Fruit fly (Drosophila melanogaster) whole organism, embryonic: ENCODE measurements around the gene Irbp.
A peak's percentile ranks its signal among the peaks of the same experiment; 100 is the strongest.

ENCODE experiments used
- BEAF-32 ChIP-seq: fragments of 200-800 bp; sonication (Bioruptor generic); optimal IDR thresholded peaks from 3 replicates; lab custom pipeline; 2017; ENCODE audit warnings: missing biosample characterization, missing genetic modification characterization, mild to moderate bottlenecking, moderate library complexity, missing genetic modification reagents
- Bteb2 ChIP-seq: fragments of 200-800 bp; sonication (Bioruptor generic); optimal IDR thresholded peaks from 2 replicates; lab custom pipeline; 2016; ENCODE audit warnings: missing biosample characterization, missing genetic modification characterization
- CG12659 ChIP-seq: fragments of 200-800 bp; sonication (Bioruptor generic); optimal IDR thresholded peaks from 3 replicates; lab custom pipeline; 2017; ENCODE audit warnings: mild to moderate bottlenecking, missing biosample characterization, missing genetic modification reagents, missing genetic modification characterization
- CG15514 ChIP-seq: fragments of 200-800 bp; sonication (Bioruptor generic); optimal IDR thresholded peaks from 3 replicates; lab custom pipeline; 2017; ENCODE audit warnings: missing biosample characterization, missing genetic modification characterization, mild to moderate bottlenecking, moderate library complexity, missing genetic modification reagents
- CG17912 ChIP-seq: fragments of 200-800 bp; sonication (Bioruptor generic); optimal IDR thresholded peaks from 2 replicates; lab custom pipeline; 2018; ENCODE audit warnings: missing biosample characterization, mild to moderate bottlenecking, missing genetic modification characterization
- CG2120 ChIP-seq: fragments of 200-800 bp; sonication (Bioruptor generic); optimal IDR thresholded peaks from 3 replicates; lab custom pipeline; 2016; ENCODE audit warnings: missing biosample characterization, missing genetic modification characterization
- CG30020 ChIP-seq: fragments of 200-800 bp; optimal IDR thresholded peaks from 2 replicates; lab custom pipeline; 2019; ENCODE audit warnings: missing biosample characterization, mild to moderate bottlenecking, missing genetic modification characterization, moderate library complexity
- CG3281 ChIP-seq: fragments of 200-800 bp; sonication (Bioruptor generic); optimal IDR thresholded peaks from 3 replicates; lab custom pipeline; 2017; ENCODE audit warnings: missing biosample characterization, mild to moderate bottlenecking, missing genetic modification characterization
- CG34376 ChIP-seq: fragments of 200-800 bp; sonication (Bioruptor generic); optimal IDR thresholded peaks from 2 replicates; lab custom pipeline; 2018; ENCODE audit warnings: missing biosample characterization, mild to moderate bottlenecking, missing genetic modification characterization
- CG4854 ChIP-seq: fragments of 200-800 bp; sonication (Bioruptor generic); optimal IDR thresholded peaks from 2 replicates; lab custom pipeline; 2016; ENCODE audit warnings: missing biosample characterization, missing genetic modification characterization, inconsistent platforms
- CG6254 ChIP-seq: fragments of 200-800 bp; sonication (Bioruptor generic); optimal IDR thresholded peaks from 3 replicates; lab custom pipeline; 2017; ENCODE audit warnings: mild to moderate bottlenecking, missing biosample characterization, missing genetic modification reagents, missing genetic modification characterization
- CG6683 ChIP-seq: fragments of 200-800 bp; sonication (Bioruptor generic); optimal IDR thresholded peaks from 2 replicates; lab custom pipeline; 2017; ENCODE audit warnings: missing biosample characterization, mild to moderate bottlenecking, missing genetic modification characterization, missing genetic modification reagents
- CG6813 ChIP-seq: fragments of 200-800 bp; sonication (Bioruptor generic); optimal IDR thresholded peaks from 2 replicates; lab custom pipeline; 2017; ENCODE audit warnings: missing biosample characterization, missing genetic modification characterization, mild to moderate bottlenecking, moderate library complexity, missing genetic modification reagents
- CG6854 ChIP-seq: fragments of 200-800 bp; sonication (Bioruptor generic); optimal IDR thresholded peaks from 3 replicates; lab custom pipeline; 2017; ENCODE audit warnings: missing biosample characterization, mild to moderate bottlenecking, missing genetic modification characterization
- CG7987 ChIP-seq: fragments of 200-800 bp; sonication (Bioruptor generic); optimal IDR thresholded peaks from 2 replicates; lab custom pipeline; 2018; ENCODE audit warnings: missing biosample characterization, mild to moderate bottlenecking, missing genetic modification characterization, moderate library complexity
- CG8089 ChIP-seq: fragments of 200-800 bp; sonication (Bioruptor generic); optimal IDR thresholded peaks from 3 replicates; lab custom pipeline; 2016; ENCODE audit warnings: missing biosample characterization, missing genetic modification characterization
- CG9932 ChIP-seq: fragments of 200-800 bp; sonication (Bioruptor generic); IDR thresholded peaks from 2 replicates; pipeline ENCODE4 v1.3.6; 2022; ENCODE audit warnings: missing biosample characterization, missing genetic modification characterization
- D19B ChIP-seq: fragments of 200-800 bp; sonication (Bioruptor generic); optimal IDR thresholded peaks from 2 replicates; lab custom pipeline; 2017; ENCODE audit warnings: missing biosample characterization, mild to moderate bottlenecking, missing genetic modification characterization
- Dbx ChIP-seq: fragments of 200-800 bp; sonication (Bioruptor generic); IDR thresholded peaks from 3 replicates; pipeline ENCODE4 v1.3.6; 2022; ENCODE audit warnings: missing biosample characterization, missing genetic modification characterization
- Dll ChIP-seq: fragments of 200-800 bp; sonication (Bioruptor generic); IDR thresholded peaks from 4 replicates; pipeline ENCODE4 v1.3.6; 2022; ENCODE audit warnings: missing biosample characterization, missing genetic modification characterization; ENCODE audit not compliant: partially characterized antibody
- E2f2 ChIP-seq: fragments of 200-800 bp; sonication (Bioruptor generic); IDR thresholded peaks from 2 replicates; pipeline ENCODE4 v1.3.6; 2022; ENCODE audit warnings: missing biosample characterization, missing genetic modification characterization
- Ets65A ChIP-seq: fragments of 200-800 bp; sonication (Bioruptor generic); peaks from one replicate; lab custom pipeline; 2016; ENCODE audit warnings: missing biosample characterization, missing genetic modification characterization
- Fer2 ChIP-seq: fragments of 200-800 bp; sonication (Bioruptor generic); optimal IDR thresholded peaks from 2 replicates; lab custom pipeline; 2018; ENCODE audit warnings: missing biosample characterization, mild to moderate bottlenecking, missing genetic modification characterization, moderate library complexity
- Gsc ChIP-seq: fragments of 200-800 bp; sonication (Bioruptor generic); IDR thresholded peaks from 2 replicates; pipeline ENCODE4 v1.3.6; 2022; ENCODE audit warnings: missing biosample characterization, missing genetic modification characterization
- HHEX ChIP-seq: fragments of 200-800 bp; sonication (Bioruptor generic); optimal IDR thresholded peaks from 3 replicates; lab custom pipeline; 2017; ENCODE audit warnings: missing biosample characterization, mild to moderate bottlenecking, missing genetic modification characterization, missing genetic modification reagents
- Hr3 ChIP-seq: fragments of 200-800 bp; sonication (Bioruptor generic); optimal IDR thresholded peaks from 3 replicates; lab custom pipeline; 2016; ENCODE audit warnings: missing biosample characterization, missing genetic modification characterization
- Hr51 ChIP-seq, 2 experiments: fragments of 200-800 bp; sonication (Bioruptor generic); optimal IDR thresholded peaks; 2 replicates in 1 of 2; 3 replicates in 1 of 2; lab custom pipeline; 2016 to 2018; ENCODE audit warnings: missing biosample characterization in 2 of 2, missing genetic modification characterization in 2 of 2, mild to moderate bottlenecking in 1 of 2, moderate library complexity in 1 of 2
- Med ChIP-seq: fragments of 200-800 bp; sonication (Bioruptor generic); peaks from one replicate; lab custom pipeline; 2016; ENCODE audit warnings: missing biosample characterization, missing genetic modification characterization, mild to moderate bottlenecking, inconsistent platforms, moderate library complexity
- Meics ChIP-seq: fragments of 200-800 bp; sonication (Bioruptor generic); optimal IDR thresholded peaks from 2 replicates; lab custom pipeline; 2017; ENCODE audit warnings: missing biosample characterization, mild to moderate bottlenecking, missing genetic modification characterization
- amos ChIP-seq: fragments of 200-800 bp; sonication (Bioruptor generic); IDR thresholded peaks from 2 replicates; pipeline ENCODE4 v1.3.6; 2022; ENCODE audit warnings: missing biosample characterization, missing genetic modification characterization; ENCODE audit not compliant: partially characterized antibody
- ato ChIP-seq: fragments of 200-800 bp; sonication (Bioruptor generic); IDR thresholded peaks from 2 replicates; pipeline ENCODE4 v1.3.6; 2022; ENCODE audit warnings: missing biosample characterization, missing genetic modification characterization; ENCODE audit not compliant: partially characterized antibody
- dan ChIP-seq: fragments of 200-800 bp; sonication (Bioruptor generic); IDR thresholded peaks from 2 replicates; pipeline ENCODE4 v1.3.6; 2022; ENCODE audit warnings: missing biosample characterization, missing genetic modification characterization
- disco-r ChIP-seq: fragments of 200-800 bp; sonication (Bioruptor generic); optimal IDR thresholded peaks from 2 replicates; lab custom pipeline; 2016; ENCODE audit warnings: missing biosample characterization, missing genetic modification characterization
- fru ChIP-seq: fragments of >200 bp; optimal IDR thresholded peaks from 2 replicates; lab custom pipeline; 2017
- hb ChIP-seq: fragments of 200-800 bp; sonication (Bioruptor generic); IDR thresholded peaks from 3 replicates; pipeline ENCODE4 v1.3.6; 2022; ENCODE audit warnings: missing biosample characterization, missing genetic modification characterization; ENCODE audit not compliant: partially characterized antibody
- jing ChIP-seq: fragments of 200-800 bp; sonication (Bioruptor generic); optimal IDR thresholded peaks from 2 replicates; lab custom pipeline; 2018; ENCODE audit warnings: missing biosample characterization, mild to moderate bottlenecking, missing genetic modification characterization
- jumu ChIP-seq: fragments of 200-800 bp; sonication (Bioruptor generic); optimal IDR thresholded peaks from 3 replicates; lab custom pipeline; 2016; ENCODE audit warnings: missing biosample characterization, missing genetic modification characterization
- kay ChIP-seq: fragments of 200-800 bp; sonication (Bioruptor generic); optimal IDR thresholded peaks from 2 replicates; lab custom pipeline; 2016; ENCODE audit warnings: missing biosample characterization, missing genetic modification characterization
- knrl ChIP-seq: fragments of 200-800 bp; sonication (Bioruptor generic); IDR thresholded peaks from 3 replicates; pipeline ENCODE4 v1.3.6; 2022; ENCODE audit warnings: missing biosample characterization, missing genetic modification characterization; ENCODE audit not compliant: partially characterized antibody
- mam ChIP-seq: fragments of 200-800 bp; sonication (Bioruptor generic); optimal IDR thresholded peaks from 3 replicates; lab custom pipeline; 2016; ENCODE audit warnings: missing biosample characterization, missing genetic modification characterization
- mld ChIP-seq: fragments of 200-800 bp; sonication (Bioruptor generic); IDR thresholded peaks from 3 replicates; pipeline ENCODE4 v1.3.6; 2022; ENCODE audit warnings: missing biosample characterization, missing genetic modification characterization; ENCODE audit not compliant: partially characterized antibody
- odd ChIP-seq: fragments of 200-800 bp; sonication (Bioruptor generic); optimal IDR thresholded peaks from 2 replicates; lab custom pipeline; 2017; ENCODE audit warnings: missing biosample characterization, mild to moderate bottlenecking, missing genetic modification characterization
- phol ChIP-seq: fragments of 200-800 bp; sonication (Bioruptor generic); optimal IDR thresholded peaks from 3 replicates; lab custom pipeline; 2018; ENCODE audit warnings: missing biosample characterization, mild to moderate bottlenecking, missing genetic modification characterization, moderate library complexity
- rib ChIP-seq: fragments of 200-800 bp; sonication (Bioruptor generic); IDR thresholded peaks from 2 replicates; pipeline ENCODE4 v1.3.6; 2022; ENCODE audit warnings: missing biosample characterization, missing genetic modification characterization
- seq ChIP-seq: fragments of 200-800 bp; sonication (Bioruptor generic); IDR thresholded peaks from 2 replicates; pipeline ENCODE4 v1.3.6; 2022; ENCODE audit warnings: missing biosample characterization, missing genetic modification characterization
- slbo ChIP-seq: fragments of 200-800 bp; sonication (Bioruptor generic); IDR thresholded peaks from 2 replicates; pipeline ENCODE4 v1.3.6; 2022; ENCODE audit warnings: missing biosample characterization, missing genetic modification characterization
- trem ChIP-seq: fragments of 200-800 bp; optimal IDR thresholded peaks from 3 replicates; lab custom pipeline; 2019; ENCODE audit warnings: missing biosample characterization, mild to moderate bottlenecking, missing genetic modification characterization, moderate library complexity
- tx ChIP-seq: fragments of 200-800 bp; sonication (Bioruptor generic); optimal IDR thresholded peaks from 2 replicates; lab custom pipeline; 2016; ENCODE audit warnings: missing biosample characterization, missing genetic modification characterization
- unc-4 ChIP-seq: fragments of 200-800 bp; sonication (Bioruptor generic); IDR thresholded peaks from 2 replicates; pipeline ENCODE4 v1.3.6; 2022; ENCODE audit warnings: missing biosample characterization, missing genetic modification characterization; ENCODE audit not compliant: partially characterized antibody
- vvl ChIP-seq: fragments of 200-800 bp; sonication (Bioruptor generic); IDR thresholded peaks from 2 replicates; pipeline ENCODE4 v1.3.6; 2022; ENCODE audit warnings: missing biosample characterization, missing genetic modification characterization
- yki ChIP-seq: fragments of >200 bp; optimal IDR thresholded peaks from 3 replicates; lab custom pipeline; 2018
- z ChIP-seq: fragments of 200-800 bp; sonication (Bioruptor generic); IDR thresholded peaks from 3 replicates; pipeline ENCODE4 v1.3.6; 2022; ENCODE audit warnings: missing biosample characterization, missing genetic modification characterization

Irbp gene

dm6 chr3R:11407733-11408134 lies 2.1 kb upstream of the Irbp start, which contains the start of gene mRpL40 (continued):
- TF ChIP-seq hb (GFP tag; lab: Robert Waterston, UW) = no peak
- TF ChIP-seq CG6813 (GFP tag; lab: Kevin White, UChicago) = no peak
- no peak for TF ChIP-seq yki (lab: Kevin White, UChicago)
- TF ChIP-seq CG8089 = no peak
- no peak for TF ChIP-seq tx (GFP tag; lab: Kevin White, UChicago)
- TF ChIP-seq odd = no peak
- TF ChIP-seq CG6254 (GFP tag; lab: Kevin White, UChicago) = no peak
- no peak for TF ChIP-seq jing
- TF ChIP-seq phol (tag; lab: Kevin White, UChicago) = no peak
- TF ChIP-seq dan = no peak
- TF ChIP-seq Meics (GFP tag; lab: Kevin White, UChicago) = no peak
- peak; percentile 50 for TF ChIP-seq BEAF-32 (GFP tag; lab: Kevin White, UChicago)
- TF ChIP-seq Hr3 (GFP tag; lab: Kevin White, UChicago) = no peak
- no peak for TF ChIP-seq CG34376 (GFP tag; lab: Kevin White, UChicago)
- no peak for TF ChIP-seq Gsc
- no peak for TF ChIP-seq CG30020 (tag; lab: Kevin White, UChicago)
- no peak for TF ChIP-seq CG17912 (GFP tag; lab: Kevin White, UChicago)
- no peak for TF ChIP-seq CG7987
- peak; percentile 21 for TF ChIP-seq CG12659 (GFP tag; lab: Kevin White, UChicago)
- TF ChIP-seq CG6854 (GFP tag; lab: Kevin White, UChicago) = no peak
- no peak for TF ChIP-seq Dbx
- no peak for TF ChIP-seq Hr51 (GFP tag; optimal IDR thresholded peaks at IDR 0.05; lab: Kevin White, UChicago)
- no peak for TF ChIP-seq CG6683 (GFP tag; lab: Kevin White, UChicago)
- no peak for TF ChIP-seq knrl
- no peak for TF ChIP-seq fru
- no peak for TF ChIP-seq kay
- no peak for TF ChIP-seq Ets65A (GFP tag; lab: Kevin White, UChicago)
- no peak for TF ChIP-seq jumu (GFP tag; lab: Kevin White, UChicago)
- TF ChIP-seq z = no peak
- TF ChIP-seq HHEX = no peak
- no peak for TF ChIP-seq seq (GFP tag; lab: Robert Waterston, UW)
- TF ChIP-seq D19B (GFP tag; lab: Kevin White, UChicago) = no peak

dm6 chr3R:11412371-11412770 lies 2.5 kb downstream of the Irbp start, which contains the start of gene Ipo9:
Gene Ipo9 (plus strand): TSS chr3R:11412522.
- TF ChIP-seq disco-r (GFP tag; lab: Kevin White, UChicago) (no peak), vvl (0 out of 2 replicates have a peak, but pooled peaks have one; percentile 16), slbo (GFP tag; lab: Robert Waterston, UW) (0 out of 2 replicates have a peak, but pooled peaks have one; percentile 20), CG4854 (GFP tag; lab: Kevin White, UChicago) (no peak), CG9932 (GFP tag; lab: Robert Waterston, UW) (peak; percentile 14; the same call in 1 of the 2 replicates), ato (GFP tag; lab: Robert Waterston, UW) (no peak), CG15514 (GFP tag; lab: Kevin White, UChicago) (peak; percentile 21), CG2120 (GFP tag; lab: Kevin White, UChicago) (peak; percentile 28), E2f2 (GFP tag; lab: Robert Waterston, UW) (peak; percentile 79), Dll (GFP tag; lab: Robert Waterston, UW) (0 out of 4 replicates have a peak, but pooled peaks have one; percentile 21), unc-4 (GFP tag; lab: Robert Waterston, UW) (0 out of 2 replicates have a peak, but pooled peaks have one; percentile 33), mam (GFP tag; lab: Kevin White, UChicago) (peak; percentile 7), CG3281 (no peak), rib (GFP tag; lab: Robert Waterston, UW) (peak; percentile 79; the same call in 1 of the 2 replicates), Bteb2 (GFP tag; lab: Kevin White, UChicago) (no peak), trem (peak; percentile 12), mld (GFP tag; lab: Robert Waterston, UW) (0 out of 3 replicates have a peak, but pooled peaks have one; percentile 18), Fer2 (no peak), Med (GFP tag; lab: Kevin White, UChicago) (peak; percentile 70), amos (GFP tag; lab: Robert Waterston, UW) (peak; percentile 40; the same call in 1 of the 2 replicates)
